Worm (Caenorhabditis elegans) whole organism, L1 larva: ENCODE results near the gene F26D2.10.

Experiments
- ama-1 ChIP-seq: fragments of 150-350 bp; optimal IDR thresholded peaks from 2 replicates; lab custom pipeline; 2014
- ceh-82 ChIP-seq, 3 experiments: fragments of 150-350 bp in 1 of 3; sonication (generic microtip) in 2 of 3; optimal IDR thresholded peaks; 2 replicates each; lab custom pipeline; 2014 to 2017; ENCODE audit warnings: missing biosample characterization in 3 of 3, missing genetic modification characterization in 3 of 3
- mep-1 ChIP-seq: fragments of 150-350 bp; optimal IDR thresholded peaks from 2 replicates; lab custom pipeline; 2014; ENCODE audit warnings: missing biosample characterization, missing genetic modification characterization
- nhr-12 ChIP-seq: sonication (generic microtip); optimal IDR thresholded peaks from 2 replicates; lab custom pipeline; 2017; ENCODE audit warnings: missing biosample characterization, missing genetic modification characterization
- nhr-47 ChIP-seq: sonication (generic microtip); optimal IDR thresholded peaks from 2 replicates; lab custom pipeline; 2016; ENCODE audit warnings: mild to moderate bottlenecking, missing genetic modification characterization, moderate library complexity, missing compliant biosample characterization
- nhr-77 ChIP-seq: fragments of 150-350 bp; optimal IDR thresholded peaks from 2 replicates; lab custom pipeline; 2014; ENCODE audit warnings: missing biosample characterization, missing genetic modification characterization
- rnt-1 ChIP-seq: sonication (generic microtip); optimal IDR thresholded peaks from 2 replicates; lab custom pipeline; 2016; ENCODE audit warnings: mild to moderate bottlenecking, missing genetic modification characterization, moderate library complexity, missing compliant biosample characterization
- tbx-2 ChIP-seq: sonication (generic microtip); optimal IDR thresholded peaks from 2 replicates; lab custom pipeline; 2016; ENCODE audit warnings: missing genetic modification characterization, missing compliant biosample characterization
- zip-4 ChIP-seq: fragments of 200-800 bp; sonication (Bioruptor generic); optimal IDR thresholded peaks from 2 replicates; lab custom pipeline; 2018; ENCODE audit warnings: mild to moderate bottlenecking, missing genetic modification characterization, moderate library complexity, missing compliant biosample characterization

ce11 chrV:16429940-16430339, 537 bp upstream of the F26D2.10 start, which contains the start of gene str-73:
- TF ChIP-seq zip-4 (GFP tag; lab: Kevin White, UChicago) (no peak), tbx-2 (tag; lab: Kevin White, UChicago) (no peak), nhr-12 (tag; lab: Kevin White, UChicago) (no peak), ama-1 (lab: Kevin White, UChicago) (no peak), nhr-77 (tag; lab: Kevin White, UChicago) (no peak), mep-1 (tag; lab: Kevin White, UChicago) (no peak), ceh-82 (tag; optimal IDR thresholded peaks at IDR 0.05; lab: Kevin White, UChicago) (no peak), rnt-1 (tag; lab: Kevin White, UChicago) (no peak), nhr-47 (no peak)
